Fruit fly (Drosophila melanogaster): ENCODE results near the gene CG3402.

CG3402 gene

DNA sequence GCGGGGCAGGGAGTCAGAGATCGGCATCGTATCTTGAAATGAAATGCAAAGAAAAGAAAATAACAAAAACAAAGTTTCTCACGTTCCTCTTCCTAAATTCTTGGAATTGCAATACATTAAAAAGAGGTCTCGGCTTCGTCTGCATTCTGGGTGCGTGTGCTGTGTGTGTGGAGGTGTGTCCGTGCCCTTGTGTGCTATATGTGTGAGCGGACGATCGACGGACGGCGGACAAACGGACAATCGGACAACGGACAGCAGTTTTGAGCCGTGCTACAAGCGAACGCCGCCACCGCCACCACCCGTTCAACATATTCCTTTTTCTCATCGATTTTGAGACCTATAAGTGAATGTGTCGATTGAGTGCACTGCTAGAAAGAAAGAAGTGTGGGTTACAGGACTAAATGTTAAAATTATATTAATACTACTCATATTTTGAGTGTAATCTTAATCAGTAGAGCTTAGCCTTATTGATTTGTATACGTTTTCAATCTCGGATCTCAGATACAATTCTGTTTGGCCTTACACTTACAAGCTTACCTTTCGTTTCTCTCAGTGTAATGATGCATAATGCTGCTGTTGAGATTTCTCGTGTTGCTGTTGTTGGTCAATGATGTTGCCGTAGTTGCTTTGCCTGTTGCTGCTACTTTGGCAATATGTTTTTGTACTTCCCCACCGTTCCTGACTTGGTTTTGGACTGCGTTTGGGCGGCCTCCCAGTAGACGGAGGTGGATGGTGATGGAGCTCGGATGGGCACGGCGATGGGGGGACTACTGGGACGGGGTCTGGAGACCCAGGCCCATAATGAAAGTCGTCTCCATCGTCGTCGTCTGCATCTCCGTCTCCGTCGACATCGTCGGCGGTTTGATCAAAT, 31.3 kb downstream of the CG3402 start (continued):
- TF ChIP-seq CG4282 (GFP tag; optimal IDR thresholded peaks at IDR 0.05) = peak; percentile 1
- peak; percentile 79 for TF ChIP-seq CG6254 (GFP tag; optimal IDR thresholded peaks at IDR 0.05)
- peak; percentile 60; the same call in 1 of the 2 replicates for TF ChIP-seq sob (GFP tag; IDR thresholded peaks at IDR 0.05)
- TF ChIP-seq vvl (GFP tag; IDR thresholded peaks at IDR 0.05) = peak; percentile 81
- TF ChIP-seq CG17385 (GFP tag; optimal IDR thresholded peaks at IDR 0.05) = peak; percentile 61
- peak; percentile 34 for TF ChIP-seq CG5180 (GFP tag; optimal IDR thresholded peaks at IDR 0.05)
- peak; percentile 79 for TF ChIP-seq CG12236 (GFP tag; optimal IDR thresholded peaks at IDR 0.05)
- TF ChIP-seq CG42726 (GFP tag; IDR thresholded peaks at IDR 0.05; ENCODE audit: partially characterized antibody) = no peak
- no peak for TF ChIP-seq Doc2 (GFP tag; IDR thresholded peaks at IDR 0.05)
- peak; percentile 27 for TF ChIP-seq Deaf1 (tag; optimal IDR thresholded peaks at IDR 0.05)
- TF ChIP-seq CG9727 (GFP tag; optimal IDR thresholded peaks at IDR 0.05) = peak; percentile 95
- TF ChIP-seq CG8388 (GFP tag; optimal IDR thresholded peaks at IDR 0.05) = peak; percentile 90
- no peak for TF ChIP-seq CG2129 (GFP tag; IDR thresholded peaks at IDR 0.05; ENCODE audit: partially characterized antibody)
- peak; percentile 63 for TF ChIP-seq CG13123 (GFP tag; optimal IDR thresholded peaks at IDR 0.05)
- TF ChIP-seq jumu (GFP tag; optimal IDR thresholded peaks at IDR 0.05) = peak; percentile 64
- TF ChIP-seq cwo (GFP tag; optimal IDR thresholded peaks at IDR 0.05) = no peak
- TF ChIP-seq CG31441 (GFP tag; IDR thresholded peaks at IDR 0.05) = peak; percentile 90
- TF ChIP-seq oc (tag; optimal IDR thresholded peaks at IDR 0.05) = peak; percentile 80
- peak; percentile 80 for TF ChIP-seq Hsf (GFP tag; optimal IDR thresholded peaks at IDR 0.05)
- TF ChIP-seq dimm (GFP tag; IDR thresholded peaks at IDR 0.05) = peak; percentile 51; the same call in 1 of the 2 replicates
- TF ChIP-seq kay (GFP tag; optimal IDR thresholded peaks at IDR 0.05) = peak; percentile 64
- peak; percentile 56 for TF ChIP-seq sisA (GFP tag; IDR thresholded peaks at IDR 0.05)
- peak; percentile 10 for TF ChIP-seq HmgZ (tag; optimal IDR thresholded peaks at IDR 0.05)
- peak; percentile 81 for TF ChIP-seq pnt (GFP tag; optimal IDR thresholded peaks at IDR 0.05)
- TF ChIP-seq dm (GFP tag; optimal IDR thresholded peaks at IDR 0.05) = peak; percentile 10
- TF ChIP-seq CG7372 (GFP tag; IDR thresholded peaks at IDR 0.05) = peak; percentile 62
- TF ChIP-seq CG16815 (GFP tag; optimal IDR thresholded peaks at IDR 0.05) = peak; percentile 89
- no peak for TF ChIP-seq gce (GFP tag; IDR thresholded peaks at IDR 0.05)
- peak; percentile 59 for TF ChIP-seq Side (GFP tag; optimal IDR thresholded peaks at IDR 0.05)
- peak; percentile 42; the same call in 1 of the 2 replicates for TF ChIP-seq CG10366 (GFP tag; IDR thresholded peaks at IDR 0.05)
- peak; percentile 71 for TF ChIP-seq fd64A (GFP tag; optimal IDR thresholded peaks at IDR 0.05)
- TF ChIP-seq sc (optimal IDR thresholded peaks at IDR 0.05) = no peak
- peak; percentile 81 for TF ChIP-seq sc (GFP tag; optimal IDR thresholded peaks at IDR 0.05)
- peak; percentile 60 for TF ChIP-seq CG12942 (GFP tag; optimal IDR thresholded peaks at IDR 0.05)
- no peak for TF ChIP-seq hth (optimal IDR thresholded peaks at IDR 0.05)
- TF ChIP-seq Opbp (GFP tag; IDR thresholded peaks at IDR 0.05; ENCODE audit: partially characterized antibody) = no peak
- peak; percentile 53 for TF ChIP-seq CG6654 (GFP tag; optimal IDR thresholded peaks at IDR 0.05)
- no peak for TF ChIP-seq ash1 (GFP tag; optimal IDR thresholded peaks at IDR 0.05)
- TF ChIP-seq CG10321 (GFP tag; IDR thresholded peaks at IDR 0.05) = no peak
- peak; percentile 89 for TF ChIP-seq chm (GFP tag; IDR thresholded peaks at IDR 0.05)
- TF ChIP-seq CG5245 (GFP tag; optimal IDR thresholded peaks at IDR 0.05) = peak; percentile 73
- TF ChIP-seq psq (GFP tag; optimal IDR thresholded peaks at IDR 0.05) = peak; percentile 34
- peak; percentile 57 for TF ChIP-seq H2.0 (GFP tag; IDR thresholded peaks at IDR 0.05)
- peak; percentile 61 for TF ChIP-seq CG9609 (GFP tag; optimal IDR thresholded peaks at IDR 0.05)
- TF ChIP-seq CG11723 (GFP tag; optimal IDR thresholded peaks at IDR 0.05) = peak; percentile 65
- peak; percentile 94 for TF ChIP-seq nom (GFP tag; optimal IDR thresholded peaks at IDR 0.05)
- TF ChIP-seq dpn (GFP tag; optimal IDR thresholded peaks at IDR 0.05) = peak; percentile 50 to 64
- TF ChIP-seq CG8765 (GFP tag; IDR thresholded peaks at IDR 0.05) = peak; percentile 91
- TF ChIP-seq CG18619 (GFP tag; optimal IDR thresholded peaks at IDR 0.05) = peak; percentile 61
- TF ChIP-seq CG33213 (GFP tag; optimal IDR thresholded peaks at IDR 0.05) = peak; percentile 28

Data from whole organism, embryonic.